Fruit fly (Drosophila melanogaster) whole organism, wandering third instar larva: ENCODE measurements around the gene Pkc98E.

Experiments used
- CG32264 ChIP-seq: fragments of 200-800 bp; sonication (Bioruptor generic); optimal IDR thresholded peaks from 2 replicates; lab custom pipeline; 2016; ENCODE audit warnings: missing biosample characterization, missing genetic modification characterization
- CG9705 ChIP-seq: fragments of 200-800 bp; sonication (Bioruptor generic); optimal IDR thresholded peaks from 2 replicates; lab custom pipeline; 2018; ENCODE audit warnings: missing biosample characterization, mild to moderate bottlenecking, missing genetic modification characterization
- CrebA ChIP-seq: fragments of 200-800 bp; sonication (Bioruptor generic); optimal IDR thresholded peaks from 2 replicates; lab custom pipeline; 2016; ENCODE audit warnings: missing biosample characterization, mild to moderate bottlenecking, missing genetic modification characterization, borderline replicate concordance
- Sp1 ChIP-seq: fragments of 200-800 bp; sonication (Bioruptor generic); optimal IDR thresholded peaks from 3 replicates; lab custom pipeline; 2019; ENCODE audit warnings: missing biosample characterization, mild to moderate bottlenecking, missing genetic modification characterization, moderate library complexity
- dl ChIP-seq, 2 experiments: fragments of 175-275, 200-275 bp in 1 of 2; fragments of 200-275 bp in 1 of 2; sonication (Bioruptor generic); optimal IDR thresholded peaks; lab custom pipeline; 2018; ENCODE audit warnings: mild to moderate bottlenecking in 2 of 2, missing biosample characterization in 2 of 2, missing genetic modification characterization in 2 of 2, moderate library complexity in 2 of 2; ENCODE audit not compliant: partially characterized antibody in 2 of 2, insufficient read depth in 1 of 2
- dmrt93B ChIP-seq: fragments of 200-800 bp; sonication (Bioruptor generic); optimal IDR thresholded peaks from 2 replicates; lab custom pipeline; 2018; ENCODE audit warnings: missing biosample characterization, mild to moderate bottlenecking, missing genetic modification characterization
- fru ChIP-seq: fragments of 200-800 bp; sonication (Bioruptor generic); optimal IDR thresholded peaks from 3 replicates; lab custom pipeline; 2016; ENCODE audit warnings: missing biosample characterization, mild to moderate bottlenecking, missing genetic modification characterization
- h ChIP-seq: fragments of 200-800 bp; sonication (Bioruptor generic); optimal IDR thresholded peaks from 3 replicates; lab custom pipeline; 2016; ENCODE audit warnings: missing biosample characterization, mild to moderate bottlenecking, missing genetic modification characterization
- jim ChIP-seq: fragments of 175-275, 200-325 bp; sonication (Bioruptor generic); optimal IDR thresholded peaks from 2 replicates; lab custom pipeline; 2016; ENCODE audit warnings: missing biosample characterization, mild to moderate bottlenecking, missing genetic modification characterization

DNA sequence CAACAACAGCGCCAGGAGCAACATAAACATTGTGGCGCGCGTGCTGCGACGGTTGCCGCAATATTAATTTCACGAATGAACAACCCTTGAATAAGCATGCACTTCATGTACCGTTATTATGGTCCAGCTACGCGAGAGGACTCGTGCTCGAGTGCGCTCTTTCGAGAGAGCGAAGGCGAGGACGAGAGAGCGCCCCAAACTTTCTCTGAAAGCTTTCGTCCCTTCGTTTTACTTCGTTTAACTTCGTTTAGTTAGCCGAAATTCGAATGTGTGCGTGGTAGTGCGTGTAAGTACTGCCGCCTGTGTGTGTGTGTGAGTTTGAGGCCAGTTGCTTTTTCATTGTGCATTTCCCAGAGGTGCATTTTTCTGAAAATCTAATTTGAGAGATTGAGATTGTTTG lies 48.3 kb upstream of the Pkc98E start:
- TF ChIP-seq dmrt93B (no peak), CrebA (GFP tag; lab: Kevin White, UChicago) (no peak), fru (no peak), Sp1 (no peak), jim (GFP tag; lab: Kevin White, UChicago) (no peak), h (GFP tag; lab: Kevin White, UChicago) (no peak), CG9705 (GFP tag; lab: Kevin White, UChicago) (no peak), CG32264 (GFP tag; lab: Kevin White, UChicago) (no peak), dl (GFP tag; optimal IDR thresholded peaks at IDR 0.05; lab: Kevin White, UChicago; ENCODE audit: insufficient read depth in 1 of 2, partially characterized antibody in 2 of 2) (no peak)
